Fruit fly (Drosophila melanogaster) S2 (cell line): Measurements from ENCODE around the gene CG10222.

Source experiments
- CG8478 ChIP-seq: fragments of >200 bp; optimal IDR thresholded peaks from 2 replicates; lab custom pipeline; 2018
- CTCF ChIP-seq, 2 experiments: fragments of >200 bp; optimal IDR thresholded peaks; 2 replicates each; lab custom pipeline; 2018

DNA sequence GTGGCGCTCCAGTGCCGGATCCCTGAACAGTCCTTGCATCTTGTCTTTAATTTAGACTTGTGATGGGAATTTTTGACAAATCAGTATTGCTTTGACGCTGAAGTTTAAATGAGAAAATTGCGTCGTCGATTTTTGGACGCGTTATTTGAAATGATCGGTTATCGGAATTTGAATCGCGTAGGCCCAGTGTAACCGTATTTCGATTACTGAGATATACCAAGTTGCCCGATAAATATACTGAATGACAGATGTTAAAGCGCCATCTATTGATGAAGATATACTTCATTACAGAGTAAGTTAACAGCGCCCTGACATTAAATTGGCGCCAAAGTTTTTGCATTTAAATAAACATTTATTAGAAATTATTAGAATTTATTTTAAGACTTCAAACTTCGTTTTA, 22.4 kb downstream of the CG10222 start, which contains the start of gene Poc1:
- TF ChIP-seq CG8478 (lab: Kevin White, UChicago), result no peak
- peak; percentile 91 to 92 for TF ChIP-seq CTCF (optimal IDR thresholded peaks at IDR 0.05; lab: Kevin White, UChicago)
